Fruit fly (Drosophila melanogaster): ENCODE data around the gene csw.

csw gene

DNA sequence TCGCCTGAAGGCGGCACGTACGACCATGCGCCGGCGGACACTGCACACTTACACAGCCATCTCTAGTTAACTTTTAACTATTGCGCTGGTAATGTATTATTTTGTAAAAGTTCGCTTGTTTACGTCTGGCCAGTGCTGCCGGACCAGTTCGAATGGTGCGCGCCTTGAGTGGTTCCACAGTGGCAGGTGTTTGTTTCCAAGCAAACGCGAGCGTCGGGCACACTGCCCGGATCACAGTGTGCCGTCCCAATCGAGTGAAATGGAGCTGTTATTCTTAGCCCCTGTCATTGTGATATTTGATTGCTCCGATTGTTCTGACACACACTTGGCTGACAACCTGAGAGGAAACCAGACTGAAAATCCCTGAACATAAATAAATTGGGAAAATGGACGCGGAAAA is 20.7 kb upstream of the csw start, which contains the start of gene CG4199 (continued):
- peak; percentile 44 for TF ChIP-seq Dref (GFP tag; IDR thresholded peaks at IDR 0.05)
- TF ChIP-seq gce (GFP tag; IDR thresholded peaks at IDR 0.05) = 0 out of 3 replicates have a peak, but pooled peaks have one; percentile 11
- peak in 1 of 2 experiments; percentile 7 for TF ChIP-seq crp (GFP tag; optimal IDR thresholded peaks at IDR 0.05)
- TF ChIP-seq amos (GFP tag; IDR thresholded peaks at IDR 0.05; ENCODE audit: partially characterized antibody) = peak; percentile 37; the same call in 1 of the 2 replicates
- TF ChIP-seq CG13894 (tag; optimal IDR thresholded peaks at IDR 0.05) = peak; percentile 6
- TF ChIP-seq dmrt99B (tag; optimal IDR thresholded peaks at IDR 0.05) = no peak
- peak; percentile 67 for TF ChIP-seq HmgZ (tag; optimal IDR thresholded peaks at IDR 0.05)
- TF ChIP-seq E2f2 (GFP tag; IDR thresholded peaks at IDR 0.05) = peak; percentile 80
- TF ChIP-seq Ets65A (GFP tag) = peak; percentile 72
- peak; percentile 49 for TF ChIP-seq BEAF-32 (GFP tag; optimal IDR thresholded peaks at IDR 0.05)
- no peak for TF ChIP-seq Elba2 (GFP tag; optimal IDR thresholded peaks at IDR 0.05)
- TF ChIP-seq ac (GFP tag; optimal IDR thresholded peaks at IDR 0.05) = peak; percentile 5
- TF ChIP-seq hb (GFP tag; IDR thresholded peaks at IDR 0.05; ENCODE audit: partially characterized antibody) = 0 out of 3 replicates have a peak, but pooled peaks have one; percentile 36
- TF ChIP-seq CHES-1-like (GFP tag; optimal IDR thresholded peaks at IDR 0.05) = peak; percentile 52
- TF ChIP-seq sob (GFP tag; IDR thresholded peaks at IDR 0.05) = 0 out of 2 replicates have a peak, but pooled peaks have one; percentile 36
- peak; percentile 87 for TF ChIP-seq Med (GFP tag)
- TF ChIP-seq CG1603 (tag; optimal IDR thresholded peaks at IDR 0.05) = peak; percentile 71
- TF ChIP-seq HmgD (GFP tag; optimal IDR thresholded peaks at IDR 0.05) = peak; percentile 27
- TF ChIP-seq CG12219 (GFP tag; optimal IDR thresholded peaks at IDR 0.05) = no peak
- no peak for TF ChIP-seq chif (GFP tag; optimal IDR thresholded peaks at IDR 0.05)
- peak; percentile 2 for TF ChIP-seq CG2712 (tag; optimal IDR thresholded peaks at IDR 0.05)
- TF ChIP-seq Rfx (GFP tag; IDR thresholded peaks at IDR 0.05) = peak; percentile 46
- no peak for TF ChIP-seq CG12942 (GFP tag; optimal IDR thresholded peaks at IDR 0.05)
- TF ChIP-seq CG6654 (GFP tag; optimal IDR thresholded peaks at IDR 0.05) = no peak
- TF ChIP-seq CG34376 (GFP tag; optimal IDR thresholded peaks at IDR 0.05) = peak; percentile 9
- peak; percentile 27 for TF ChIP-seq nom (GFP tag; optimal IDR thresholded peaks at IDR 0.05)
- TF ChIP-seq CG11456 (GFP tag; IDR thresholded peaks at IDR 0.05) = no peak
- TF ChIP-seq CG14860 (GFP tag; IDR thresholded peaks at IDR 0.05; ENCODE audit: partially characterized antibody) = no peak
- no peak for TF ChIP-seq Hey (tag; optimal IDR thresholded peaks at IDR 0.05)
- peak; percentile 47; the same call in 1 of the 3 replicates for TF ChIP-seq CG34422 (GFP tag; IDR thresholded peaks at IDR 0.05)
- TF ChIP-seq CG10366 (GFP tag; IDR thresholded peaks at IDR 0.05) = no peak
- peak; percentile 39 for TF ChIP-seq stwl (tag; optimal IDR thresholded peaks at IDR 0.05)
- TF ChIP-seq fu2 (GFP tag; optimal IDR thresholded peaks at IDR 0.05) = peak; percentile 10
- TF ChIP-seq CG11247 (GFP tag; IDR thresholded peaks at IDR 0.05) = no peak
- peak; percentile 95 for TF ChIP-seq MBD-R2 (GFP tag; IDR thresholded peaks at IDR 0.05)
- TF ChIP-seq ci (GFP tag; IDR thresholded peaks at IDR 0.05) = peak; percentile 58; the same call in 1 of the 3 replicates
- peak; percentile 19 for TF ChIP-seq pita (GFP tag; optimal IDR thresholded peaks at IDR 0.05)
- TF ChIP-seq CG6791 (GFP tag; IDR thresholded peaks at IDR 0.05; ENCODE audit: partially characterized antibody) = peak; percentile 36; the same call in 1 of the 3 replicates
- TF ChIP-seq trem (tag; optimal IDR thresholded peaks at IDR 0.05) = peak; percentile 41
- no peak for TF ChIP-seq CG12071 (GFP tag; optimal IDR thresholded peaks at IDR 0.05)
- TF ChIP-seq zen (tag; optimal IDR thresholded peaks at IDR 0.05) = no peak
- TF ChIP-seq CG13287 (GFP tag; IDR thresholded peaks at IDR 0.05; ENCODE audit: partially characterized antibody) = peak; percentile 53; the same call in 1 of the 2 replicates
- TF ChIP-seq sug (tag; optimal IDR thresholded peaks at IDR 0.05) = peak; percentile 29
- peak; percentile 5 for TF ChIP-seq ems (GFP tag; optimal IDR thresholded peaks at IDR 0.05)
- TF ChIP-seq CG9797 (GFP tag; optimal IDR thresholded peaks at IDR 0.05) = peak; percentile 77
- peak; percentile 25 for TF ChIP-seq Fer1 (GFP tag; optimal IDR thresholded peaks at IDR 0.05)
- no peak for TF ChIP-seq CG15696 (tag; optimal IDR thresholded peaks at IDR 0.05)
- TF ChIP-seq CG17186 (GFP tag; optimal IDR thresholded peaks at IDR 0.05) = peak; percentile 96
- peak; percentile 48 for TF ChIP-seq CG2116 (GFP tag; optimal IDR thresholded peaks at IDR 0.05)
- TF ChIP-seq HLH54F (GFP tag; optimal IDR thresholded peaks at IDR 0.05) = no peak

All from whole organism, embryonic.